Fruit fly (Drosophila melanogaster): ENCODE results near the gene SA1.

SA1 gene

DNA sequence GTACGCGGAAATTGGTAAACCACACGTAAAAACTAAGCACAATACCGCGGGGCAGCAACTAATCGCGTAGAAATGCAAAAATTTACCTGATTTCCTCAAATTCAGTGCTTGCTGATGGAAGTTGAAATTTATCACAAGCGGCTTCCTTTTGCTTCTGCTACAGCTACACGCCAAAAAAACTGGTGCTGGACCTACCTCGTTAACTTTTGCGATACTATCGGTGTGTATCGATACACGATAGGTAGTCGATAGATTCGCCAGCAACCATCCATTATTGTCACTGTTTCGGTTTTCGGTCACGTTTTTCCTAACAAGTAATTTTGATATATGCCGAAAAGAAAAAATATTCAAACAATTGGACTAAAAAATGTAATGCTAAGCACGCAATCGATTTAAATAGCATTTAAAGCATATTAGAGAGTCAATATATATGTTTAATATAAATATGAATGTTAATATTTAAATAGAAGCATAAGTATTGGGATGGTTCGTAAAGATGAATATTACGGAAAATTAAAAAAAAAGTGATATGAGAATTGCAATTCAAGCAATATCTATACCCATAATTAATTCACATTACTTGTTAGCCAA is 17.3 kb downstream of the SA1 start, which contains the start of gene Sumo (continued):
- TF ChIP-seq Lhr (GFP tag; optimal IDR thresholded peaks at IDR 0.05) (peak; percentile 15), CG4730 (GFP tag; IDR thresholded peaks at IDR 0.05) (no peak), CG13287 (GFP tag; IDR thresholded peaks at IDR 0.05; ENCODE audit: partially characterized antibody) (peak; percentile 94), Six4 (GFP tag; optimal IDR thresholded peaks at IDR 0.05) (no peak), CG4424 (GFP tag; optimal IDR thresholded peaks at IDR 0.05) (peak; percentile 20), Drgx (GFP tag; IDR thresholded peaks at IDR 0.05) (no peak), CG13775 (GFP tag; optimal IDR thresholded peaks at IDR 0.05) (peak; percentile 59), wdn (GFP tag; IDR thresholded peaks at IDR 0.05) (no peak), pan (optimal IDR thresholded peaks at IDR 0.05) (no peak), pan (GFP tag; optimal IDR thresholded peaks at IDR 0.05 in 1 of 2, IDR thresholded peaks at IDR 0.05 in 1 of 2) (peak in 1 of 2 experiments; percentile 43), hth (optimal IDR thresholded peaks at IDR 0.05) (no peak), CG31441 (GFP tag; IDR thresholded peaks at IDR 0.05) (peak; percentile 86), usp (GFP tag; optimal IDR thresholded peaks at IDR 0.05) (no peak), CG13894 (tag; optimal IDR thresholded peaks at IDR 0.05) (peak; percentile 22), sisA (GFP tag; IDR thresholded peaks at IDR 0.05) (0 out of 2 replicates have a peak, but pooled peaks have one; percentile 3), cas (GFP tag; IDR thresholded peaks at IDR 0.05) (peak; percentile 9; the same call in 1 of the 2 replicates), CG8281 (tag; optimal IDR thresholded peaks at IDR 0.05) (no peak), pho (GFP tag; optimal IDR thresholded peaks at IDR 0.05) (no peak), CG10321 (GFP tag; IDR thresholded peaks at IDR 0.05) (no peak), sd (tag; optimal IDR thresholded peaks at IDR 0.05) (no peak), Ravus (GFP tag; IDR thresholded peaks at IDR 0.05) (no peak), Vsx1 (GFP tag; optimal IDR thresholded peaks at IDR 0.05) (no peak), CG6175 (GFP tag; IDR thresholded peaks at IDR 0.05) (0 out of 3 replicates have a peak, but pooled peaks have one; percentile 17), Jarid2 (GFP tag; optimal IDR thresholded peaks at IDR 0.05) (peak; percentile 35), hbn (GFP tag; IDR thresholded peaks at IDR 0.05; ENCODE audit: partially characterized antibody) (peak; percentile 96), CG15011 (GFP tag; optimal IDR thresholded peaks at IDR 0.05) (no peak), CG2199 (GFP tag; IDR thresholded peaks at IDR 0.05) (no peak), Rfx (GFP tag; IDR thresholded peaks at IDR 0.05) (peak; percentile 76), CG14441 (GFP tag; IDR thresholded peaks at IDR 0.05) (peak; percentile 56), Max (GFP tag; optimal IDR thresholded peaks at IDR 0.05) (no peak), CG17359 (tag; optimal IDR thresholded peaks at IDR 0.05) (no peak), HLH3B (GFP tag; IDR thresholded peaks at IDR 0.05) (no peak), ken (GFP tag; IDR thresholded peaks at IDR 0.05) (peak; percentile 16; the same call in 1 of the 3 replicates), CG11093 (GFP tag; IDR thresholded peaks at IDR 0.05) (no peak), Xbp1 (GFP tag; optimal IDR thresholded peaks at IDR 0.05) (no peak), CG10366 (GFP tag; IDR thresholded peaks at IDR 0.05) (no peak), CG17328 (GFP tag; IDR thresholded peaks at IDR 0.05) (no peak), lbe (GFP tag; optimal IDR thresholded peaks at IDR 0.05) (no peak), CG3065 (GFP tag; optimal IDR thresholded peaks at IDR 0.05) (no peak), corto (GFP tag; optimal IDR thresholded peaks at IDR 0.05) (no peak), eve (GFP tag; optimal IDR thresholded peaks at IDR 0.05) (no peak), NC2β (GFP tag; optimal IDR thresholded peaks at IDR 0.05) (no peak), p53 (GFP tag; optimal IDR thresholded peaks at IDR 0.05) (no peak), ham (GFP tag; IDR thresholded peaks at IDR 0.05) (no peak), jing (GFP tag; optimal IDR thresholded peaks at IDR 0.05) (no peak), B-H2 (GFP tag; optimal IDR thresholded peaks at IDR 0.05) (peak; percentile 33), dan (GFP tag; IDR thresholded peaks at IDR 0.05) (no peak), Bgb (GFP tag; IDR thresholded peaks at IDR 0.05; ENCODE audit: partially characterized antibody) (peak; percentile 99), CG15479 (GFP tag; optimal IDR thresholded peaks at IDR 0.05) (no peak), pfk (GFP tag; optimal IDR thresholded peaks at IDR 0.05) (no peak), insv (GFP tag; optimal IDR thresholded peaks at IDR 0.05) (no peak), Asciz (GFP tag; optimal IDR thresholded peaks at IDR 0.05) (no peak)

Measured in whole organism, embryonic.